Worm (Caenorhabditis elegans): ENCODE data around the gene sma-3.

sma-3 gene

ce11 chrIII:6887574-6887973 lies 23.8 kb upstream of the sma-3 start (continued):
- peak; percentile 41 for TF ChIP-seq fkh-6 (tag; optimal IDR thresholded peaks at IDR 0.05)
- TF ChIP-seq ceh-18 (tag; optimal IDR thresholded peaks at IDR 0.05) = peak; percentile 74
- no peak for TF ChIP-seq pax-1 (tag; optimal IDR thresholded peaks at IDR 0.05)
- peak; percentile 69 for TF ChIP-seq pat-9 (tag; optimal IDR thresholded peaks at IDR 0.05)
- peak; percentile 70 for TF ChIP-seq tbx-2 (tag; optimal IDR thresholded peaks at IDR 0.05)
- no peak for TF ChIP-seq mec-3 (tag; optimal IDR thresholded peaks at IDR 0.05; ENCODE audit: borderline replicate concordance)
- TF ChIP-seq npax-4 (tag; optimal IDR thresholded peaks at IDR 0.05) = peak; percentile 56
- TF ChIP-seq ztf-16 (tag; optimal IDR thresholded peaks at IDR 0.05) = peak; percentile 72
- TF ChIP-seq sdc-2 (tag; optimal IDR thresholded peaks at IDR 0.05) = peak; percentile 68
- TF ChIP-seq nfya-1 (tag; optimal IDR thresholded peaks at IDR 0.05) = peak; percentile 54
- peak; percentile 27 for TF ChIP-seq ceh-2 (tag; optimal IDR thresholded peaks at IDR 0.05)
- peak; percentile 77 for TF ChIP-seq che-1 (tag; optimal IDR thresholded peaks at IDR 0.05)
- TF ChIP-seq ceh-48 (tag; optimal IDR thresholded peaks at IDR 0.05) = peak; percentile 60
- TF ChIP-seq elt-2 (tag; optimal IDR thresholded peaks at IDR 0.05) = peak; percentile 72
- TF ChIP-seq pqm-1 (tag; optimal IDR thresholded peaks at IDR 0.05) = no peak
- no peak for TF ChIP-seq elt-4 (tag; optimal IDR thresholded peaks at IDR 0.05)
- peak; percentile 58 for TF ChIP-seq ttx-3 (tag; optimal IDR thresholded peaks at IDR 0.05)
- no peak for TF ChIP-seq ama-1 (optimal IDR thresholded peaks at IDR 0.05)
- peak; percentile 61 for TF ChIP-seq ceh-6 (GFP tag; optimal IDR thresholded peaks at IDR 0.05)
- peak; percentile 64 for TF ChIP-seq gmeb-2 (tag; optimal IDR thresholded peaks at IDR 0.05)
- TF ChIP-seq lim-6 (tag; optimal IDR thresholded peaks at IDR 0.05) = no peak
- no peak for TF ChIP-seq ets-4 (tag; optimal IDR thresholded peaks at IDR 0.05)
- TF ChIP-seq unc-86 (tag; optimal IDR thresholded peaks at IDR 0.05) = peak; percentile 44
- TF ChIP-seq nhr-11 (tag; optimal IDR thresholded peaks at IDR 0.05) = no peak
- no peak for TF ChIP-seq pag-3 (tag; optimal IDR thresholded peaks at IDR 0.05; ENCODE audit: borderline replicate concordance)
- no peak for TF ChIP-seq hlh-15 (tag; optimal IDR thresholded peaks at IDR 0.05)
- TF ChIP-seq odd-2 (tag; optimal IDR thresholded peaks at IDR 0.05) = no peak
- TF ChIP-seq hlh-30 (tag; optimal IDR thresholded peaks at IDR 0.05; ENCODE audit: insufficient read depth) = peak; percentile 58
- peak; percentile 33 for TF ChIP-seq zip-5 (tag; optimal IDR thresholded peaks at IDR 0.05)
- TF ChIP-seq ceh-14 (tag; optimal IDR thresholded peaks at IDR 0.05) = peak; percentile 47
- peak; percentile 63 for TF ChIP-seq syd-9 (tag; optimal IDR thresholded peaks at IDR 0.05)
- TF ChIP-seq fkh-10 (GFP tag; optimal IDR thresholded peaks at IDR 0.05) = no peak
- TF ChIP-seq ceh-45 (GFP tag; IDR thresholded peaks at IDR 0.05) = peak; percentile 70
- TF ChIP-seq tbx-7 (tag; optimal IDR thresholded peaks at IDR 0.05) = no peak
- no peak for TF ChIP-seq unc-55 (GFP tag; optimal IDR thresholded peaks at IDR 0.05)
- peak; percentile 66 for TF ChIP-seq sox-2 (GFP tag; IDR thresholded peaks at IDR 0.05)
- TF ChIP-seq hlh-13 (GFP tag; optimal IDR thresholded peaks at IDR 0.05) = no peak
- peak; percentile 57 for TF ChIP-seq dmd-4 (tag; optimal IDR thresholded peaks at IDR 0.05; ENCODE audit: borderline replicate concordance)
- peak; percentile 58 for TF ChIP-seq T23F11.4 (GFP tag; optimal IDR thresholded peaks at IDR 0.05)
- TF ChIP-seq ceh-24 (tag; optimal IDR thresholded peaks at IDR 0.05) = no peak
- TF ChIP-seq fax-1 (tag; optimal IDR thresholded peaks at IDR 0.05) = peak; percentile 55
- peak; percentile 75 for TF ChIP-seq madf-2 (tag; optimal IDR thresholded peaks at IDR 0.05)
- peak; percentile 47 for TF ChIP-seq ceh-9 (tag; optimal IDR thresholded peaks at IDR 0.05)
- TF ChIP-seq hlh-8 (tag; optimal IDR thresholded peaks at IDR 0.05) = peak; percentile 53
- TF ChIP-seq C38D4.7 (GFP tag; optimal IDR thresholded peaks at IDR 0.05) = peak; percentile 69
- TF ChIP-seq F13H6.1 (tag; optimal IDR thresholded peaks at IDR 0.05) = peak; percentile 33
- no peak for TF ChIP-seq ahr-1 (tag; optimal IDR thresholded peaks at IDR 0.05)
